Fruit fly (Drosophila melanogaster) whole organism, embryonic: Measurements from ENCODE around the gene tbrd-1.

Source experiments
- B-H2 ChIP-seq: fragments of 200-800 bp; sonication (Bioruptor generic); optimal IDR thresholded peaks from 2 replicates; lab custom pipeline; 2018; ENCODE audit warnings: missing biosample characterization, mild to moderate bottlenecking, missing genetic modification characterization
- CG10979 ChIP-seq: fragments of 200-800 bp; sonication (Bioruptor generic); optimal IDR thresholded peaks from 2 replicates; lab custom pipeline; 2018; ENCODE audit warnings: missing biosample characterization, mild to moderate bottlenecking, missing genetic modification characterization, moderate library complexity
- CG12104 ChIP-seq: fragments of 200-800 bp; sonication (Bioruptor generic); optimal IDR thresholded peaks from 3 replicates; lab custom pipeline; 2016; ENCODE audit warnings: missing biosample characterization, missing genetic modification characterization
- CG12219 ChIP-seq: fragments of 200-800 bp; sonication (Bioruptor generic); optimal IDR thresholded peaks from 3 replicates; lab custom pipeline; 2018; ENCODE audit warnings: missing biosample characterization, mild to moderate bottlenecking, missing genetic modification characterization
- CG12769 ChIP-seq: fragments of 200-800 bp; sonication (Bioruptor generic); optimal IDR thresholded peaks from 2 replicates; lab custom pipeline; 2019; ENCODE audit warnings: missing biosample characterization, mild to moderate bottlenecking, missing genetic modification characterization, moderate library complexity
- CG14014 ChIP-seq: fragments of 200-800 bp; sonication (Bioruptor generic); IDR thresholded peaks from 2 replicates; pipeline ENCODE4 v1.3.6; 2022; ENCODE audit warnings: missing biosample characterization, missing genetic modification characterization
- CG14050 ChIP-seq: fragments of 200-800 bp; sonication (Bioruptor generic); IDR thresholded peaks from 3 replicates; pipeline ENCODE4 v1.3.6; 2022; ENCODE audit warnings: missing biosample characterization, missing genetic modification characterization
- CG14860 ChIP-seq: fragments of 200-800 bp; sonication (Bioruptor generic); IDR thresholded peaks from 3 replicates; pipeline ENCODE4 v1.3.6; 2022; ENCODE audit warnings: missing biosample characterization, missing genetic modification characterization; ENCODE audit not compliant: partially characterized antibody
- CG15269 ChIP-seq: fragments of 200-800 bp; sonication (Bioruptor generic); optimal IDR thresholded peaks from 2 replicates; lab custom pipeline; 2018; ENCODE audit warnings: missing biosample characterization, mild to moderate bottlenecking, missing genetic modification characterization, moderate library complexity
- CG15601 ChIP-seq: fragments of 200-800 bp; sonication (Bioruptor generic); optimal IDR thresholded peaks from 3 replicates; lab custom pipeline; 2019; ENCODE audit warnings: missing biosample characterization, mild to moderate bottlenecking, missing genetic modification characterization, moderate library complexity
- CG17829 ChIP-seq: fragments of 200-800 bp; optimal IDR thresholded peaks from 2 replicates; lab custom pipeline; 2019; ENCODE audit warnings: missing biosample characterization, mild to moderate bottlenecking, missing genetic modification characterization, moderate library complexity
- CG2875 ChIP-seq: fragments of 200-800 bp; sonication (Bioruptor generic); optimal IDR thresholded peaks from 2 replicates; lab custom pipeline; 2017; ENCODE audit warnings: missing biosample characterization, mild to moderate bottlenecking, missing genetic modification characterization, missing genetic modification reagents
- CG43689 ChIP-seq: fragments of 200-800 bp; sonication (Bioruptor generic); IDR thresholded peaks from 2 replicates; pipeline ENCODE4 v1.3.6; 2022; ENCODE audit warnings: missing biosample characterization, missing genetic modification characterization
- CG6654 ChIP-seq: fragments of 200-800 bp; sonication (Bioruptor generic); optimal IDR thresholded peaks from 2 replicates; lab custom pipeline; 2017; ENCODE audit warnings: missing biosample characterization, mild to moderate bottlenecking, missing genetic modification characterization
- CG6813 ChIP-seq: fragments of 200-800 bp; sonication (Bioruptor generic); optimal IDR thresholded peaks from 2 replicates; lab custom pipeline; 2017; ENCODE audit warnings: missing biosample characterization, missing genetic modification characterization, mild to moderate bottlenecking, moderate library complexity, missing genetic modification reagents
- CG7372 ChIP-seq: fragments of 200-800 bp; sonication (Bioruptor generic); IDR thresholded peaks from 2 replicates; pipeline ENCODE4 v1.3.6; 2022; ENCODE audit warnings: missing biosample characterization, missing genetic modification characterization
- CG8290 ChIP-seq, 3 experiments: fragments of 200-800 bp; sonication (Bioruptor generic); optimal IDR thresholded peaks; 2 replicates each; lab custom pipeline; 2016 to 2019; ENCODE audit warnings: missing biosample characterization in 3 of 3, missing genetic modification characterization in 3 of 3, mild to moderate bottlenecking in 2 of 3, moderate library complexity in 1 of 3
- CG9727 ChIP-seq: fragments of 200-800 bp; sonication (Bioruptor generic); optimal IDR thresholded peaks from 3 replicates; lab custom pipeline; 2017; ENCODE audit warnings: missing biosample characterization, mild to moderate bottlenecking, missing genetic modification characterization
- CkIIα-i1 ChIP-seq: fragments of 200-800 bp; sonication (Bioruptor generic); IDR thresholded peaks from 2 replicates; pipeline ENCODE4 v1.3.6; 2022; ENCODE audit warnings: missing biosample characterization, missing genetic modification characterization
- Dref ChIP-seq: fragments of 200-800 bp; sonication (Bioruptor generic); IDR thresholded peaks from 2 replicates; pipeline ENCODE4 v1.3.6; 2022; ENCODE audit warnings: missing biosample characterization, missing genetic modification characterization
- Mes4 ChIP-seq: fragments of 200-800 bp; sonication (Bioruptor generic); optimal IDR thresholded peaks from 2 replicates; lab custom pipeline; 2016; ENCODE audit warnings: missing biosample characterization, missing genetic modification characterization
- Mrtf ChIP-seq: fragments of 200-800 bp; sonication (Bioruptor generic); IDR thresholded peaks from 3 replicates; pipeline ENCODE4 v1.3.6; 2022; ENCODE audit warnings: missing biosample characterization, missing genetic modification characterization
- NFAT ChIP-seq: fragments of 200-800 bp; sonication (Bioruptor generic); IDR thresholded peaks from 2 replicates; pipeline ENCODE4 v1.3.6; 2022; ENCODE audit warnings: missing biosample characterization, missing genetic modification characterization
- Nf-YB ChIP-seq: fragments of 200-800 bp; sonication (Bioruptor generic); optimal IDR thresholded peaks from 3 replicates; lab custom pipeline; 2019; ENCODE audit warnings: missing biosample characterization, mild to moderate bottlenecking, missing genetic modification characterization, moderate library complexity
- Oli ChIP-seq: fragments of 200-800 bp; sonication (Bioruptor generic); optimal IDR thresholded peaks from 2 replicates; lab custom pipeline; 2018; ENCODE audit warnings: missing biosample characterization, mild to moderate bottlenecking, missing genetic modification characterization, moderate library complexity
- Sox100B ChIP-seq: fragments of 200-800 bp; sonication (Bioruptor generic); optimal IDR thresholded peaks from 3 replicates; lab custom pipeline; 2018; ENCODE audit warnings: missing biosample characterization, mild to moderate bottlenecking, missing genetic modification characterization
- Usf ChIP-seq: fragments of 200-800 bp; sonication (Bioruptor generic); optimal IDR thresholded peaks from 2 replicates; lab custom pipeline; 2017; ENCODE audit warnings: missing genotype, missing biosample characterization, missing genetic modification characterization
- Vsx1 ChIP-seq: fragments of 200-800 bp; sonication (Bioruptor generic); optimal IDR thresholded peaks from 2 replicates; lab custom pipeline; 2017; ENCODE audit warnings: missing biosample characterization, mild to moderate bottlenecking, missing genetic modification characterization, missing genetic modification reagents
- amos ChIP-seq: fragments of 200-800 bp; sonication (Bioruptor generic); IDR thresholded peaks from 2 replicates; pipeline ENCODE4 v1.3.6; 2022; ENCODE audit warnings: missing biosample characterization, missing genetic modification characterization; ENCODE audit not compliant: partially characterized antibody
- bigmax ChIP-seq: fragments of 200-800 bp; sonication (Bioruptor generic); optimal IDR thresholded peaks from 2 replicates; lab custom pipeline; 2018; ENCODE audit warnings: missing biosample characterization, mild to moderate bottlenecking, missing genetic modification characterization
- ci ChIP-seq: fragments of 200-800 bp; sonication (Bioruptor generic); IDR thresholded peaks from 3 replicates; pipeline ENCODE4 v1.3.6; 2022; ENCODE audit warnings: missing biosample characterization, missing genetic modification characterization
- crp ChIP-seq, 2 experiments: fragments of 200-800 bp; sonication (Bioruptor generic); optimal IDR thresholded peaks; 2 replicates in 1 of 2; 3 replicates in 1 of 2; lab custom pipeline; 2017; ENCODE audit warnings: missing biosample characterization in 2 of 2, missing genetic modification characterization in 2 of 2, mild to moderate bottlenecking in 1 of 2, moderate library complexity in 1 of 2
- da ChIP-seq: fragments of 200-800 bp; sonication (Bioruptor generic); optimal IDR thresholded peaks from 2 replicates; lab custom pipeline; 2016; ENCODE audit warnings: missing biosample characterization, missing genetic modification characterization
- emc ChIP-seq: fragments of 200-800 bp; sonication (Bioruptor generic); optimal IDR thresholded peaks from 2 replicates; lab custom pipeline; 2016; ENCODE audit warnings: missing biosample characterization, missing genetic modification characterization
- ftz-f1 ChIP-seq: fragments of 200-800 bp; sonication (Bioruptor generic); optimal IDR thresholded peaks from 2 replicates; lab custom pipeline; 2016; ENCODE audit warnings: missing biosample characterization, missing genetic modification characterization
- h ChIP-seq: fragments of >200 bp; optimal IDR thresholded peaks from 2 replicates; lab custom pipeline; 2017
- inv ChIP-seq: fragments of 200-800 bp; sonication (Bioruptor generic); IDR thresholded peaks from 2 replicates; pipeline ENCODE4 v1.3.6; 2022; ENCODE audit warnings: missing biosample characterization, missing genetic modification characterization; ENCODE audit not compliant: partially characterized antibody
- kay ChIP-seq: fragments of 200-800 bp; sonication (Bioruptor generic); optimal IDR thresholded peaks from 2 replicates; lab custom pipeline; 2016; ENCODE audit warnings: missing biosample characterization, missing genetic modification characterization
- lilli ChIP-seq: fragments of 200-800 bp; sonication (Bioruptor generic); optimal IDR thresholded peaks from 3 replicates; lab custom pipeline; 2016; ENCODE audit warnings: missing biosample characterization, missing genetic modification characterization
- lola ChIP-seq, 3 experiments: fragments of >200 bp in 2 of 3; fragments of 200-800 bp in 1 of 3; sonication (Bioruptor generic) in 1 of 3; optimal IDR thresholded peaks; 2 replicates each; lab custom pipeline; 2017 to 2019; ENCODE audit warnings: missing biosample characterization in 3 of 3, missing genetic modification characterization in 3 of 3, mild to moderate bottlenecking in 1 of 3, moderate library complexity in 1 of 3
- nerfin-2 ChIP-seq: fragments of 200-800 bp; sonication (Bioruptor generic); IDR thresholded peaks from 2 replicates; pipeline ENCODE4 v1.3.6; 2022; ENCODE audit warnings: missing biosample characterization, missing genetic modification characterization; ENCODE audit not compliant: partially characterized antibody
- org-1 ChIP-seq: fragments of 200-800 bp; sonication (Bioruptor generic); optimal IDR thresholded peaks from 2 replicates; lab custom pipeline; 2017; ENCODE audit warnings: missing biosample characterization, missing genetic modification characterization
- pros ChIP-seq: fragments of 200-800 bp; sonication (Bioruptor generic); optimal IDR thresholded peaks from 3 replicates; lab custom pipeline; 2019; ENCODE audit warnings: missing biosample characterization, mild to moderate bottlenecking, missing genetic modification characterization, moderate library complexity
- pum ChIP-seq: fragments of 200-800 bp; sonication (Bioruptor generic); optimal IDR thresholded peaks from 2 replicates; lab custom pipeline; 2016; ENCODE audit warnings: missing biosample characterization, missing genetic modification characterization
- ranshi ChIP-seq: fragments of 200-800 bp; sonication (Bioruptor generic); IDR thresholded peaks from 2 replicates; pipeline ENCODE4 v1.3.6; 2022; ENCODE audit warnings: missing biosample characterization, missing genetic modification characterization
- row ChIP-seq: fragments of 200-800 bp; sonication (Bioruptor generic); IDR thresholded peaks from 3 replicates; pipeline ENCODE4 v1.3.6; 2022; ENCODE audit warnings: missing biosample characterization, missing genetic modification characterization
- sim ChIP-seq: fragments of 200-800 bp; sonication (Bioruptor generic); IDR thresholded peaks from 2 replicates; pipeline ENCODE4 v1.3.6; 2022; ENCODE audit warnings: missing biosample characterization, missing genetic modification characterization
- stwl ChIP-seq: fragments of 200-800 bp; sonication (Bioruptor generic); optimal IDR thresholded peaks from 3 replicates; lab custom pipeline; 2018; ENCODE audit warnings: missing biosample characterization, mild to moderate bottlenecking, missing genetic modification characterization, moderate library complexity
- toy ChIP-seq: fragments of 200-800 bp; sonication (Bioruptor generic); IDR thresholded peaks from 2 replicates; pipeline ENCODE4 v1.3.6; 2022; ENCODE audit warnings: missing biosample characterization, missing genetic modification characterization
- trh ChIP-seq: fragments of 200-800 bp; sonication (Bioruptor generic); optimal IDR thresholded peaks from 2 replicates; lab custom pipeline; 2016; ENCODE audit warnings: missing biosample characterization, missing genetic modification characterization
- vfl ChIP-seq: fragments of 200-800 bp; sonication (Bioruptor generic); optimal IDR thresholded peaks from 2 replicates; lab custom pipeline; 2016; ENCODE audit warnings: missing biosample characterization, missing genetic modification characterization

Gene tbrd-1

dm6 chr3R:23889922-23890321 is 3.4 kb downstream of the tbrd-1 start, which contains the start of gene Pli (continued):
- TF ChIP-seq inv = no peak
- peak; percentile 34 for TF ChIP-seq CG12769 (tag; lab: Kevin White, UChicago)
- TF ChIP-seq lilli = no peak
- no peak for TF ChIP-seq CG15269 (tag; lab: Kevin White, UChicago)
- no peak for TF ChIP-seq CG6813 (GFP tag; lab: Kevin White, UChicago)
- TF ChIP-seq CG10979 (tag; lab: Kevin White, UChicago) = no peak
- TF ChIP-seq crp (GFP tag; optimal IDR thresholded peaks at IDR 0.05; lab: Kevin White, UChicago) = no peak
- TF ChIP-seq CG14860 (GFP tag; lab: Robert Waterston, UW) = no peak
- TF ChIP-seq org-1 (GFP tag; lab: Kevin White, UChicago) = no peak
- TF ChIP-seq Usf (GFP tag; lab: Kevin White, UChicago) = no peak
- no peak for TF ChIP-seq CG2875 (GFP tag; lab: Kevin White, UChicago)
- no peak for TF ChIP-seq toy (GFP tag; lab: Robert Waterston, UW)
- TF ChIP-seq Nf-YB (GFP tag; lab: Kevin White, UChicago) = no peak
- TF ChIP-seq NFAT = no peak
- TF ChIP-seq lola (GFP tag; optimal IDR thresholded peaks at IDR 0.05; lab: Kevin White, UChicago) = no peak
- peak; percentile 3 for TF ChIP-seq CG9727 (GFP tag; lab: Kevin White, UChicago)
- peak; percentile 55 for TF ChIP-seq B-H2
- TF ChIP-seq bigmax (GFP tag; lab: Kevin White, UChicago) = no peak
- TF ChIP-seq da (GFP tag; lab: Kevin White, UChicago) = no peak
- peak; percentile 2 for TF ChIP-seq ftz-f1 (GFP tag; lab: Kevin White, UChicago)
- no peak for TF ChIP-seq Oli (tag; lab: Kevin White, UChicago)
- no peak for TF ChIP-seq CG14014 (GFP tag; lab: Robert Waterston, UW)
- TF ChIP-seq CG6654 (GFP tag; lab: Kevin White, UChicago) = no peak
- no peak for TF ChIP-seq CG43689 (GFP tag; lab: Robert Waterston, UW)
- TF ChIP-seq Dref (GFP tag; lab: Robert Waterston, UW) = no peak
- no peak for TF ChIP-seq CG8290 (GFP tag; optimal IDR thresholded peaks at IDR 0.05; lab: Kevin White, UChicago)
- TF ChIP-seq CG8290 (tag; optimal IDR thresholded peaks at IDR 0.05; lab: Kevin White, UChicago) = peak in 1 of 2 experiments; percentile 77
- TF ChIP-seq Sox100B = no peak
- TF ChIP-seq sim (GFP tag; lab: Robert Waterston, UW) = no peak
- no peak for TF ChIP-seq CkIIα-i1 (GFP tag; lab: Robert Waterston, UW)
- TF ChIP-seq Vsx1 (GFP tag; lab: Kevin White, UChicago) = no peak
- TF ChIP-seq pros (GFP tag; lab: Kevin White, UChicago) = no peak
- no peak for TF ChIP-seq trh (GFP tag; lab: Kevin White, UChicago)
- TF ChIP-seq emc (GFP tag; lab: Kevin White, UChicago) = no peak
- no peak for TF ChIP-seq Mes4 (GFP tag; lab: Kevin White, UChicago)
- TF ChIP-seq CG12219 (GFP tag; lab: Kevin White, UChicago) = no peak
- no peak for TF ChIP-seq row (GFP tag; lab: Robert Waterston, UW)
- no peak for TF ChIP-seq kay (GFP tag; lab: Kevin White, UChicago)
- no peak for TF ChIP-seq ranshi (GFP tag; lab: Robert Waterston, UW)
- TF ChIP-seq pum (GFP tag; lab: Kevin White, UChicago) = no peak
- TF ChIP-seq Mrtf (GFP tag; lab: Robert Waterston, UW) = no peak
- peak; percentile 49 for TF ChIP-seq CG15601
- TF ChIP-seq nerfin-2 (GFP tag; lab: Robert Waterston, UW) = no peak
- TF ChIP-seq stwl = peak; percentile 62
- TF ChIP-seq amos = no peak
- TF ChIP-seq h = no peak
- TF ChIP-seq CG12104 (GFP tag; lab: Kevin White, UChicago) = no peak
- TF ChIP-seq CG7372 (GFP tag; lab: Robert Waterston, UW) = no peak
- no peak for TF ChIP-seq vfl (GFP tag; lab: Kevin White, UChicago)
- TF ChIP-seq ci (GFP tag; lab: Robert Waterston, UW) = no peak
- TF ChIP-seq CG17829 = peak; percentile 31
- TF ChIP-seq CG14050 = no peak
